Worm (Caenorhabditis elegans) whole organism, late embryonic: ENCODE results near the gene ncr-2.

Experiments
- F13H6.1 ChIP-seq: sonication (generic microtip); optimal IDR thresholded peaks from 2 replicates; lab custom pipeline; 2016; ENCODE audit warnings: missing genetic modification characterization, missing compliant biosample characterization
- T23F11.4 ChIP-seq: fragments of 200-800 bp; sonication (Bioruptor generic); optimal IDR thresholded peaks from 2 replicates; lab custom pipeline; 2018; ENCODE audit warnings: mild to moderate bottlenecking, missing genetic modification characterization, missing compliant biosample characterization
- Y22D7AL.16 ChIP-seq: sonication (generic microtip); optimal IDR thresholded peaks from 2 replicates; lab custom pipeline; 2016; ENCODE audit warnings: missing genetic modification characterization, missing compliant biosample characterization
- ahr-1 ChIP-seq: sonication (generic microtip); optimal IDR thresholded peaks from 2 replicates; lab custom pipeline; 2016; ENCODE audit warnings: missing genetic modification characterization, missing compliant biosample characterization
- ceh-2 ChIP-seq: sonication (generic microtip); optimal IDR thresholded peaks from 2 replicates; lab custom pipeline; 2016; ENCODE audit warnings: missing genotype, missing genetic modification characterization, missing compliant biosample characterization
- ceh-24 ChIP-seq: sonication (generic microtip); optimal IDR thresholded peaks from 2 replicates; lab custom pipeline; 2016; ENCODE audit warnings: mild to moderate bottlenecking, missing genetic modification characterization, missing compliant biosample characterization
- ceh-31 ChIP-seq: sonication (generic microtip); optimal IDR thresholded peaks from 2 replicates; lab custom pipeline; 2016; ENCODE audit warnings: missing genetic modification characterization, missing compliant biosample characterization
- ceh-34 ChIP-seq: sonication (generic microtip); optimal IDR thresholded peaks from 2 replicates; lab custom pipeline; 2016; ENCODE audit warnings: mild to moderate bottlenecking, missing genetic modification characterization, missing compliant biosample characterization
- ceh-48 ChIP-seq: sonication (generic microtip); optimal IDR thresholded peaks from 2 replicates; lab custom pipeline; 2016; ENCODE audit warnings: missing genetic modification characterization, inconsistent platforms, missing compliant biosample characterization
- ceh-6 ChIP-seq: fragments of 200-800 bp; sonication (Bioruptor generic); optimal IDR thresholded peaks from 2 replicates; lab custom pipeline; 2018; ENCODE audit warnings: mild to moderate bottlenecking, missing genetic modification characterization, missing compliant biosample characterization
- ceh-9 ChIP-seq: sonication (generic microtip); optimal IDR thresholded peaks from 2 replicates; lab custom pipeline; 2016; ENCODE audit warnings: mild to moderate bottlenecking, missing genetic modification characterization, inconsistent platforms, missing compliant biosample characterization
- che-1 ChIP-seq: sonication (generic microtip); optimal IDR thresholded peaks from 2 replicates; lab custom pipeline; 2016; ENCODE audit warnings: mild to moderate bottlenecking, missing genetic modification characterization, missing compliant biosample characterization
- elt-2 ChIP-seq: sonication (generic microtip); optimal IDR thresholded peaks from 2 replicates; lab custom pipeline; 2016; ENCODE audit warnings: missing genetic modification reagents, missing genetic modification characterization, missing compliant biosample characterization
- elt-4 ChIP-seq: sonication (generic microtip); optimal IDR thresholded peaks from 2 replicates; lab custom pipeline; 2016; ENCODE audit warnings: missing genetic modification characterization, missing compliant biosample characterization
- eyg-1 ChIP-seq: sonication (generic microtip); optimal IDR thresholded peaks from 2 replicates; lab custom pipeline; 2016; ENCODE audit warnings: missing genotype, missing genetic modification characterization, missing compliant biosample characterization
- fkh-10 ChIP-seq: fragments of 150-350 bp; optimal IDR thresholded peaks from 2 replicates; lab custom pipeline; 2014; ENCODE audit warnings: missing biosample characterization, missing genetic modification reagents, missing genetic modification characterization
- hlh-30 ChIP-seq: sonication (generic microtip); optimal IDR thresholded peaks from 2 replicates; lab custom pipeline; 2017; ENCODE audit warnings: antibody characterized with exemption, missing genetic modification characterization, missing compliant biosample characterization; ENCODE audit not compliant: insufficient read depth
- hlh-6 ChIP-seq: sonication (generic microtip); optimal IDR thresholded peaks from 2 replicates; lab custom pipeline; 2016; ENCODE audit warnings: missing genotype, missing genetic modification characterization, missing compliant biosample characterization
- hlh-8 ChIP-seq: sonication (generic microtip); optimal IDR thresholded peaks from 2 replicates; lab custom pipeline; 2016; ENCODE audit warnings: missing genotype, missing genetic modification characterization, missing compliant biosample characterization
- lin-11 ChIP-seq: fragments of 200-800 bp; sonication (Bioruptor generic); optimal IDR thresholded peaks from 2 replicates; lab custom pipeline; 2018; ENCODE audit warnings: mild to moderate bottlenecking, missing genetic modification characterization, missing compliant biosample characterization
- madf-2 ChIP-seq: sonication (generic microtip); optimal IDR thresholded peaks from 2 replicates; lab custom pipeline; 2017; ENCODE audit warnings: missing genetic modification characterization, missing compliant biosample characterization
- mec-3 ChIP-seq: sonication (generic microtip); optimal IDR thresholded peaks from 2 replicates; lab custom pipeline; 2016; ENCODE audit warnings: borderline replicate concordance, missing genetic modification characterization, missing compliant biosample characterization
- nhr-232 ChIP-seq: sonication (generic microtip); optimal IDR thresholded peaks from 2 replicates; lab custom pipeline; 2016; ENCODE audit warnings: missing genetic modification characterization, missing compliant biosample characterization
- odd-2 ChIP-seq: sonication (generic microtip); optimal IDR thresholded peaks from 2 replicates; lab custom pipeline; 2017; ENCODE audit warnings: antibody characterized with exemption, mild to moderate bottlenecking, missing genetic modification characterization, missing compliant biosample characterization
- pag-3 ChIP-seq: sonication (generic microtip); optimal IDR thresholded peaks from 2 replicates; lab custom pipeline; 2016; ENCODE audit warnings: missing compliant biosample characterization, missing genetic modification characterization, borderline replicate concordance
- pax-1 ChIP-seq: fragments of 150-350 bp; optimal IDR thresholded peaks from 2 replicates; lab custom pipeline; 2014; ENCODE audit warnings: missing biosample characterization, missing genetic modification characterization
- pha-2 ChIP-seq: sonication (generic microtip); optimal IDR thresholded peaks from 2 replicates; lab custom pipeline; 2017; ENCODE audit warnings: mild to moderate bottlenecking, missing genetic modification characterization, missing compliant biosample characterization
- pros-1 ChIP-seq: fragments of 150-350 bp; optimal IDR thresholded peaks from 2 replicates; lab custom pipeline; 2014; ENCODE audit warnings: missing biosample characterization, missing genetic modification reagents, missing genetic modification characterization
- rnt-1 ChIP-seq: sonication (generic microtip); optimal IDR thresholded peaks from 2 replicates; lab custom pipeline; 2016; ENCODE audit warnings: missing genetic modification characterization, missing compliant biosample characterization
- syd-9 ChIP-seq: sonication (generic microtip); optimal IDR thresholded peaks from 2 replicates; lab custom pipeline; 2016; ENCODE audit warnings: mild to moderate bottlenecking, missing genetic modification characterization, moderate library complexity, missing compliant biosample characterization
- tbx-7 ChIP-seq: sonication (generic microtip); optimal IDR thresholded peaks from 2 replicates; lab custom pipeline; 2016; ENCODE audit warnings: missing genotype, missing genetic modification characterization, missing compliant biosample characterization
- unc-3 ChIP-seq, 2 experiments: fragments of 200-800 bp in 1 of 2; sonication (Bioruptor generic) in 1 of 2; sonication (generic microtip) in 1 of 2; conservative IDR thresholded peaks in 1 of 2; optimal IDR thresholded peaks in 1 of 2; 2 replicates each; pipeline versions ENCODE4 v1.3.6 to Lab custom; 2016 to 2022; ENCODE audit warnings: missing compliant biosample characterization in 2 of 2, missing genetic modification characterization in 2 of 2, missing genetic modification reagents in 1 of 2
- unc-42 ChIP-seq: sonication (generic microtip); optimal IDR thresholded peaks from 2 replicates; lab custom pipeline; 2016; ENCODE audit warnings: missing genotype, missing genetic modification characterization, missing compliant biosample characterization
- unc-55 ChIP-seq: sonication (generic microtip); optimal IDR thresholded peaks from 2 replicates; lab custom pipeline; 2017; ENCODE audit warnings: missing biosample characterization, missing genetic modification reagents, missing genetic modification characterization
- unc-86 ChIP-seq: sonication (generic microtip); optimal IDR thresholded peaks from 2 replicates; lab custom pipeline; 2016; ENCODE audit warnings: missing genetic modification characterization, missing compliant biosample characterization
- ztf-16 ChIP-seq: sonication (generic microtip); optimal IDR thresholded peaks from 2 replicates; lab custom pipeline; 2017; ENCODE audit warnings: missing genetic modification characterization, missing compliant biosample characterization

Gene ncr-2

DNA sequence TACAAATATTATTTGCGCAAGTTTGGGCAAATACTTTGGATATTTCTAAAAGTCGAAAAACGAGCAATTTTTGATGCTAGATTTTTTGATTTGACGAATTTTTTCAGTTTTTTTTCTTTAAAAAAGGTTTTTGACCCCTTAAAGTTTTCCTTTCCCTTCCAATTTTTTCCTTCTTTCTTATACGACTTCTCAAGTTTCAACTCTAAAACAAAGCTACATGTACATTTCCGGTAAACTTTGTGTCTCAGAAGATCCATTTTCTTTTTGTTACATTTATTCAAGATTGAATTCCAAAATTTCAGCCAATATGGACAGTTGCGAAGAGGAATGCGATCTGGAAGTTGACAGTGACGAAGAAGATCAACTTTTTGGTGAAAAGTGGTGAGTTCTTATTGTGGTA, 20.7 kb downstream of the ncr-2 start, which contains the start of gene mig-10:
TSS of gene mig-10 (plus strand) at position 301 of the 400 bp plus-strand sequence.
- no peak for TF ChIP-seq ceh-2 (tag; lab: Kevin White, UChicago)
- TF ChIP-seq syd-9 (tag; lab: Kevin White, UChicago), result no peak
- TF ChIP-seq unc-86 (tag; lab: Kevin White, UChicago), result no peak
- no peak for TF ChIP-seq elt-2 (tag; lab: Kevin White, UChicago)
- no peak for TF ChIP-seq madf-2
- TF ChIP-seq T23F11.4 (GFP tag; lab: Kevin White, UChicago), result no peak
- no peak for TF ChIP-seq che-1 (tag; lab: Kevin White, UChicago)
- TF ChIP-seq rnt-1, result no peak
- no peak for TF ChIP-seq hlh-6 (tag; lab: Kevin White, UChicago)
- TF ChIP-seq pax-1, result no peak
- TF ChIP-seq unc-55 (GFP tag; lab: Kevin White, UChicago), result no peak

DNA sequence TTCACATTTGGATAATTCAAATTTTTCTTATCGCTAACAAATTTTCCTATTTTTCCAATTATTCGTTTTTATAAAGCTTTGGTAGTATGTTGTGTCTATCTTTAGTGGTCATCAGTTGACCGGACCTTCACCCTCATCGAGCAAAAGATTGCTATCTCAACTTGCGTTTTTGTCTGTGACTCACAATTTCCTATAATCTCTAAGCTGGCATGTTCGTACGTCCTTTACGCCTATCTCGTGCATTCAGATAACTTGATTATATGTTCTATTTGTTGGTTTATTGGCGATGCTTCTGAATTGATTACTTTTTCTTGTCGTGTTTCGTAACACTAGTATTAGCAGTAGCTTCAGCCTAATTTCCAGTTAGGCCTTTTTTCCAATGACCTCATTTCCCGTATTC, 21.4 kb downstream of the ncr-2 start:
- TF ChIP-seq ceh-48 (tag; lab: Kevin White, UChicago) (no peak), unc-42 (tag; lab: Kevin White, UChicago) (peak; percentile 55), pros-1 (tag; lab: Kevin White, UChicago) (no peak), elt-2 (tag; lab: Kevin White, UChicago) (peak; percentile 21), elt-4 (no peak), unc-55 (GFP tag; lab: Kevin White, UChicago) (peak; percentile 19)

DNA sequence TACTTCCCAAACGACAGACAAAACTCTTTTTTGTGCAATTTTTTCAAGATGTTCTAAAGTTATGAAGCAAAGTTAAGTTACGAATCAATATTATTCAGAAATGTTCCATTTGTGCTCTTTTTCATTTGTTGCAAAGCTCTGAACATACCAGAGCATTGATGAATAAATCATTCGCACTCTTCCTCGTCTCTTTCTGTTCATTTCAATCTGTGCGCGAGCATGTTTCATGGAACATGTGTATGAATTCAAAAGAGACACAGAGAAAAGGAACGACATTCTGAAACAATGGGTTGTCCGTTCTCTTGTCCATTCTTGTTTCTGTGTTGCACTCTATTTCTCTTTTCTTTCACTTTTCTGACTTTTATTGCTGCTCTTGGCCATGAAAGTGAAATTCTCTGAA, 22.2 kb downstream of the ncr-2 start:
- TF ChIP-seq ceh-31 (peak; percentile 11), unc-86 (tag; lab: Kevin White, UChicago) (no peak)

DNA sequence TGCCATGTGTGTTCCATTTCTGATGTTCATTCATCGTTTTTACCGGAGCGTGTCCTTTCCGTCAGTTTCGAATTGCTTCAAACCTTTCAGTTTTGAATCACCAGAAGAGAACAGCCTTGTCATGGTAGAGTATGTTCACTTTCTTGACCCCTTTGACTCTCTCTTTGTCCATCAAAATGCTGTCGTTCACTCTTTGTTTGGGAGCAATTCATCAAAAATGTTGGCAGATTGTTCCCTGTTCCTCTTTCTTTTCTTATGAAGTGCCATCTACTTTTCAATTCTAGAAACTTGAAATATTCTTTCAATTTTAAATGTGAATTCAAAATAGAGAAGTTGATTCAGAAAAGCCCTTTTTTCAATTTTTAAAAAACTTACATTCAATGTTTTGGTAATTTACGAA, 23.2 kb downstream of the ncr-2 start:
- no peak for TF ChIP-seq eyg-1 (tag; lab: Kevin White, UChicago)
- no peak for TF ChIP-seq mec-3
- no peak for TF ChIP-seq F13H6.1
- TF ChIP-seq ceh-9 (tag; lab: Kevin White, UChicago), result no peak
- no peak for TF ChIP-seq ceh-34 (tag; lab: Kevin White, UChicago)
- TF ChIP-seq unc-55 (GFP tag; lab: Kevin White, UChicago), result no peak
- no peak for TF ChIP-seq odd-2
- TF ChIP-seq fkh-10 (GFP tag; lab: Kevin White, UChicago), result no peak
- no peak for TF ChIP-seq pha-2 (tag; lab: Kevin White, UChicago)
- TF ChIP-seq nhr-232 (tag; lab: Kevin White, UChicago), result no peak
- TF ChIP-seq ztf-16 (tag; lab: Kevin White, UChicago), result no peak
- no peak for TF ChIP-seq ahr-1 (tag; lab: Kevin White, UChicago)
- no peak for TF ChIP-seq ceh-6 (GFP tag; lab: Kevin White, UChicago)
- TF ChIP-seq unc-86 (tag; lab: Kevin White, UChicago), result no peak
- no peak for TF ChIP-seq lin-11 (tag; lab: Kevin White, UChicago)
- no peak for TF ChIP-seq unc-3 (GFP tag; conservative IDR thresholded peaks at IDR 0.05; lab: Robert Waterston, UW)
- TF ChIP-seq unc-3 (tag; optimal IDR thresholded peaks at IDR 0.05; lab: Kevin White, UChicago), result no peak
- no peak for TF ChIP-seq ceh-24 (tag; lab: Kevin White, UChicago)
- TF ChIP-seq hlh-8, result no peak
- TF ChIP-seq, all 69 proteins: peak for 0

DNA sequence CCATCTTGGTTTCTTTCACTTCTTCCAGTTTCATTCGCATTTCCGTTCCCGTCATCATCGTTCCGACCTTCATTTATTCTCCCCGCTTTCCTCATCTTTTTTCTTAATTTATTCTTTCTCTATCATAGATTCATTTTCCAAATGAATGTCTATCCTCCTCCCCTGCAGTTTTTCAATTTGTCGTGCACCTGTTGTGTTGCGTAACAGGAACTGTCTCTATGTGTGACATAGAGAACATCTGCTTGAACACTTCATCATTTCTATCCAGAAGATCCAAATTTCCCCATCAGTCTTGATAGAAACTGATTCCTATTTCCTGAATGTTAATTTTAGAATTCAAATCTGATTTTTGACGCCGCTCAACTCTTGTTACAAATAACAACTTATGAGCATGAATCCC, 25.4 kb downstream of the ncr-2 start:
- TF ChIP-seq ceh-2 (tag; lab: Kevin White, UChicago), result no peak
- no peak for TF ChIP-seq pag-3 (tag; lab: Kevin White, UChicago)
- TF ChIP-seq Y22D7AL.16, result no peak
- TF ChIP-seq tbx-7, result no peak
- no peak for TF ChIP-seq ceh-6 (GFP tag; lab: Kevin White, UChicago)
- TF ChIP-seq unc-86 (tag; lab: Kevin White, UChicago), result no peak
- no peak for TF ChIP-seq hlh-30
- TF ChIP-seq ceh-24 (tag; lab: Kevin White, UChicago), result no peak
- no peak for TF ChIP-seq ztf-16 (tag; lab: Kevin White, UChicago)
- no peak for TF ChIP-seq odd-2
- TF ChIP-seq ahr-1 (tag; lab: Kevin White, UChicago), result no peak
